Worm (Caenorhabditis elegans): ENCODE data around the gene C09E8.1.

DNA sequence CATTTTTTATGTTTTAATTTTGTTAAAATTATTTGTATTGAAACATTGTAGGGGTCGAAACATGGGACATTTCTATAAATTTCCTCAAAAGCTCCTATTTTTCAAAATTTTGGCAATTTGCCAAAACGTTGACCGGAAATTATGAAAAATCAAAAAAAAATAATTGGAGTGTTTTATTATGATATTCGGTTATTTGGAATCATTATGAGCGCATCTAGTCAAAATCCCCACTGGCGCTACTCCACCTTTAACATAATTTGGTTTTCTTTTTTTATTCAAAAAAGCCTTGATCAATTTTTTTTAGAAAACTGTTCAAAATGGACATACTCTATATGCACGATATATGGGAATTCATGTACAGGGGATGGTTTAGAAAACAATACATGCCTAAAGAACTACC, 49.0 kb downstream of the C09E8.1 start, which contains the start of gene W04H10.2:
- TF ChIP-seq ztf-22 (GFP tag; optimal IDR thresholded peaks at IDR 0.05) (no peak), cebp-2 (GFP tag; IDR thresholded peaks at IDR 0.05) (no peak), dpl-1 (GFP tag; optimal IDR thresholded peaks at IDR 0.05) (no peak), ama-1 (optimal IDR thresholded peaks at IDR 0.05) (no peak), ama-1 (GFP tag; optimal IDR thresholded peaks at IDR 0.05) (no peak), lin-40 (tag; optimal IDR thresholded peaks at IDR 0.05) (no peak), unc-62 (GFP tag; optimal IDR thresholded peaks at IDR 0.05) (no peak), atf-7 (tag; optimal IDR thresholded peaks at IDR 0.05) (no peak)

Measured in whole organism, young adult.